Worm (Caenorhabditis elegans) whole organism, L1 larva: ENCODE measurements around the gene Y104H12D.2.

ENCODE experiments used
- C16A3.4 ChIP-seq: fragments of 150-350 bp; optimal IDR thresholded peaks from 2 replicates; lab custom pipeline; 2014; ENCODE audit warnings: missing biosample characterization, missing genetic modification characterization
- F16B12.6 ChIP-seq: fragments of 150-350 bp; optimal IDR thresholded peaks from 2 replicates; lab custom pipeline; 2014; ENCODE audit warnings: missing biosample characterization, missing genetic modification characterization
- alr-1 ChIP-seq: fragments of 200-800 bp; sonication (Bioruptor generic); optimal IDR thresholded peaks from 2 replicates; lab custom pipeline; 2018; ENCODE audit warnings: borderline replicate concordance, mild to moderate bottlenecking, missing genetic modification characterization, missing compliant biosample characterization
- aly-2 ChIP-seq: fragments of 150-350 bp; optimal IDR thresholded peaks from 2 replicates; lab custom pipeline; 2014; ENCODE audit warnings: missing biosample characterization, missing genetic modification characterization
- ama-1 ChIP-seq: fragments of 150-350 bp; optimal IDR thresholded peaks from 2 replicates; lab custom pipeline; 2014
- blmp-1 ChIP-seq: fragments of 150-350 bp; optimal IDR thresholded peaks from 2 replicates; lab custom pipeline; 2014; ENCODE audit warnings: missing biosample characterization, missing genetic modification characterization
- ceh-63 ChIP-seq: fragments of 200-800 bp; sonication (Bioruptor generic); optimal IDR thresholded peaks from 2 replicates; lab custom pipeline; 2018; ENCODE audit warnings: mild to moderate bottlenecking, missing genetic modification characterization, missing compliant biosample characterization
- ceh-8 ChIP-seq: fragments of 200-800 bp; sonication (Bioruptor generic); optimal IDR thresholded peaks from 2 replicates; lab custom pipeline; 2018; ENCODE audit warnings: mild to moderate bottlenecking, missing genetic modification characterization, moderate library complexity, missing compliant biosample characterization
- ceh-82 ChIP-seq, 3 experiments: fragments of 150-350 bp in 1 of 3; sonication (generic microtip) in 2 of 3; optimal IDR thresholded peaks; 2 replicates each; lab custom pipeline; 2014 to 2017; ENCODE audit warnings: missing biosample characterization in 3 of 3, missing genetic modification characterization in 3 of 3
- ceh-88 ChIP-seq: fragments of 200-800 bp; sonication (Bioruptor generic); IDR thresholded peaks from 2 replicates; pipeline ENCODE4 v1.3.6; 2022; ENCODE audit warnings: missing genetic modification characterization, missing compliant biosample characterization
- ces-1 ChIP-seq: fragments of 150-350 bp; optimal IDR thresholded peaks from 2 replicates; lab custom pipeline; 2014; ENCODE audit warnings: missing biosample characterization, missing genetic modification reagents, missing genetic modification characterization
- dsc-1 ChIP-seq: sonication (generic microtip); optimal IDR thresholded peaks from 2 replicates; lab custom pipeline; 2016; ENCODE audit warnings: mild to moderate bottlenecking, missing genetic modification characterization, missing compliant biosample characterization
- efl-1 ChIP-seq, 4 experiments: fragments of 150-350 bp; optimal IDR thresholded peaks in 3 of 4; peaks in 1 of 4; 1 replicate in 1 of 4; 2 replicates in 3 of 4; lab custom pipeline; 2014; ENCODE audit warnings: missing biosample characterization in 2 of 4, missing genetic modification characterization in 2 of 4, missing genetic modification reagents in 2 of 4
- elt-2 ChIP-seq: sonication (generic microtip); optimal IDR thresholded peaks from 2 replicates; lab custom pipeline; 2016; ENCODE audit warnings: missing genetic modification characterization, mild to moderate bottlenecking, inconsistent platforms, missing compliant biosample characterization, missing genetic modification reagents
- elt-3 ChIP-seq, 6 experiments: fragments of 150-350 bp in 1 of 6; sonication (generic microtip); optimal IDR thresholded peaks; 2 replicates each; lab custom pipeline; 2017 to 2018; ENCODE audit warnings: missing biosample characterization in 6 of 6, missing genetic modification characterization in 6 of 6, inconsistent platforms in 1 of 6
- ets-5 ChIP-seq: fragments of 200-800 bp; sonication (Bioruptor generic); IDR thresholded peaks from 2 replicates; pipeline ENCODE4 v1.3.6; 2022; ENCODE audit warnings: missing genetic modification characterization, missing compliant biosample characterization
- grh-1 ChIP-seq: fragments of 200-800 bp; sonication (Bioruptor generic); IDR thresholded peaks from 2 replicates; pipeline ENCODE4 v1.3.6; 2022; ENCODE audit warnings: missing genetic modification reagents, missing genetic modification characterization, missing compliant biosample characterization
- hpl-2 ChIP-seq: fragments of 150-350 bp; optimal IDR thresholded peaks from 2 replicates; lab custom pipeline; 2014; ENCODE audit warnings: missing biosample characterization, missing genetic modification reagents, missing genetic modification characterization
- isw-1 ChIP-seq: fragments of 200-800 bp; sonication (Bioruptor generic); IDR thresholded peaks from 2 replicates; pipeline ENCODE4 v1.3.6; 2022; ENCODE audit warnings: missing genetic modification characterization, missing compliant biosample characterization
- lin-14 ChIP-seq: fragments of 200-800 bp; sonication (Bioruptor generic); optimal IDR thresholded peaks from 2 replicates; lab custom pipeline; 2018; ENCODE audit warnings: mild to moderate bottlenecking, missing genetic modification characterization, moderate library complexity, missing compliant biosample characterization
- lin-15B ChIP-seq: fragments of 150-350 bp; sonication (generic microtip); optimal IDR thresholded peaks from 3 replicates; lab custom pipeline; 2014; ENCODE audit warnings: missing biosample characterization, missing genetic modification characterization
- mab-9 ChIP-seq: fragments of 200-800 bp; sonication (Bioruptor generic); IDR thresholded peaks from 2 replicates; pipeline ENCODE4 v1.3.6; 2022; ENCODE audit warnings: missing genetic modification reagents, missing genetic modification characterization, missing compliant biosample characterization
- mef-2 ChIP-seq: fragments of 150-350 bp; optimal IDR thresholded peaks from 2 replicates; lab custom pipeline; 2014; ENCODE audit warnings: missing biosample characterization, missing genetic modification characterization
- mep-1 ChIP-seq: fragments of 150-350 bp; optimal IDR thresholded peaks from 2 replicates; lab custom pipeline; 2014; ENCODE audit warnings: missing biosample characterization, missing genetic modification characterization
- nhr-19 ChIP-seq: fragments of 200-800 bp; sonication (Bioruptor generic); conservative IDR thresholded peaks from 2 replicates; pipeline ENCODE4 v1.3.6; 2022; ENCODE audit warnings: missing genetic modification characterization, missing compliant biosample characterization
- nhr-84 ChIP-seq: sonication (generic microtip); optimal IDR thresholded peaks from 2 replicates; lab custom pipeline; 2017; ENCODE audit warnings: missing biosample characterization, missing genetic modification characterization
- nhr-85 ChIP-seq: sonication (generic microtip); peaks from one replicate; lab custom pipeline; 2016; ENCODE audit warnings: missing genetic modification characterization, inconsistent platforms, missing compliant biosample characterization
- nhr-90 ChIP-seq: sonication (generic microtip); optimal IDR thresholded peaks from 2 replicates; lab custom pipeline; 2016; ENCODE audit warnings: mild to moderate bottlenecking, missing genetic modification characterization, missing compliant biosample characterization; ENCODE audit not compliant: poor library complexity
- pqm-1 ChIP-seq: sonication (generic microtip); optimal IDR thresholded peaks from 3 replicates; lab custom pipeline; 2017; ENCODE audit warnings: missing biosample characterization, missing genetic modification characterization
- skn-1 ChIP-seq: fragments of 150-350 bp; optimal IDR thresholded peaks from 2 replicates; lab custom pipeline; 2014; ENCODE audit warnings: missing biosample characterization, missing genetic modification characterization
- snu-23 ChIP-seq: sonication (generic microtip); optimal IDR thresholded peaks from 2 replicates; lab custom pipeline; 2016; ENCODE audit warnings: missing genetic modification characterization, missing compliant biosample characterization
- sox-4 ChIP-seq: sonication (generic microtip); optimal IDR thresholded peaks from 2 replicates; lab custom pipeline; 2016; ENCODE audit warnings: missing genetic modification characterization, missing compliant biosample characterization
- sup-37 ChIP-seq: fragments of 200-800 bp; sonication (Bioruptor generic); optimal IDR thresholded peaks from 2 replicates; lab custom pipeline; 2018; ENCODE audit warnings: mild to moderate bottlenecking, missing genetic modification characterization, missing compliant biosample characterization
- tlp-1 ChIP-seq: fragments of 150-350 bp; optimal IDR thresholded peaks from 2 replicates; lab custom pipeline; 2014; ENCODE audit warnings: missing biosample characterization, missing genetic modification characterization
- unc-130 ChIP-seq: fragments of 150-350 bp; optimal IDR thresholded peaks from 2 replicates; lab custom pipeline; 2017; ENCODE audit warnings: missing biosample characterization, missing genetic modification characterization, inconsistent platforms
- unc-30 ChIP-seq: sonication (generic microtip); optimal IDR thresholded peaks from 2 replicates; lab custom pipeline; 2017; ENCODE audit warnings: missing biosample characterization, missing genetic modification characterization
- unc-62 ChIP-seq: fragments of 150-350 bp; optimal IDR thresholded peaks from 2 replicates; lab custom pipeline; 2014; ENCODE audit warnings: missing biosample characterization, missing genetic modification reagents, missing genetic modification characterization
- unc-86 ChIP-seq: sonication (generic microtip); optimal IDR thresholded peaks from 2 replicates; lab custom pipeline; 2016; ENCODE audit warnings: missing genetic modification characterization, missing compliant biosample characterization
- unc-98 ChIP-seq: fragments of 200-800 bp; sonication (Bioruptor generic); IDR thresholded peaks from 2 replicates; pipeline ENCODE4 v1.3.6; 2022; ENCODE audit warnings: missing genetic modification characterization, missing compliant biosample characterization
- zip-4 ChIP-seq: fragments of 200-800 bp; sonication (Bioruptor generic); optimal IDR thresholded peaks from 2 replicates; lab custom pipeline; 2018; ENCODE audit warnings: mild to moderate bottlenecking, missing genetic modification characterization, moderate library complexity, missing compliant biosample characterization
- ztf-11 ChIP-seq, 2 experiments: sonication (generic microtip); optimal IDR thresholded peaks; 2 replicates each; lab custom pipeline; 2016 to 2017; ENCODE audit warnings: missing genetic modification characterization in 2 of 2, missing biosample characterization in 1 of 2, missing compliant biosample characterization in 1 of 2
- ztf-4 ChIP-seq: fragments of 150-350 bp; optimal IDR thresholded peaks from 2 replicates; lab custom pipeline; 2014; ENCODE audit warnings: missing biosample characterization, missing genetic modification characterization

The Y104H12D.2 gene

ce11 chrIV:1136658-1137057, 41.2 kb upstream of the Y104H12D.2 start, which contains the start of gene C44B12.6:
C44B12.6 (minus strand) TSS chrIV:1136758.
- TF ChIP-seq nhr-84, result no peak
- no peak for TF ChIP-seq lin-14
- no peak for TF ChIP-seq ets-5 (GFP tag; lab: Robert Waterston, UW)
- TF ChIP-seq C16A3.4 (tag; lab: Kevin White, UChicago), result no peak
- no peak for TF ChIP-seq pqm-1 (tag; lab: Kevin White, UChicago)
- no peak for TF ChIP-seq unc-86
- TF ChIP-seq zip-4 (GFP tag; lab: Kevin White, UChicago), result no peak
- no peak for TF ChIP-seq nhr-90 (tag; lab: Kevin White, UChicago)
- no peak for TF ChIP-seq unc-130 (tag; lab: Kevin White, UChicago)
- TF ChIP-seq mab-9 (GFP tag; lab: Robert Waterston, UW), result no peak
- no peak for TF ChIP-seq nhr-19 (GFP tag; lab: Robert Waterston, UW)
- TF ChIP-seq unc-30 (tag; lab: Kevin White, UChicago), result no peak
- no peak for TF ChIP-seq mef-2 (tag; lab: Kevin White, UChicago)
- TF ChIP-seq unc-62, result no peak

ce11 chrIV:1147594-1147993, 30.2 kb upstream of the Y104H12D.2 start:
- peak; percentile 11 for TF ChIP-seq nhr-85
- TF ChIP-seq mep-1 (tag; lab: Kevin White, UChicago), result no peak
- TF ChIP-seq efl-1 (optimal IDR thresholded peaks at IDR 0.05; lab: Kevin White, UChicago), result no peak
- TF ChIP-seq efl-1 (GFP tag; optimal IDR thresholded peaks at IDR 0.05 in 1 of 2; lab: Kevin White, UChicago), result peak in 1 of 2 experiments; percentile 69
- peak; percentile 84 for TF ChIP-seq elt-2 (tag; lab: Kevin White, UChicago)
- TF ChIP-seq hpl-2, result no peak
- TF ChIP-seq tlp-1, result peak; percentile 57

ce11 chrIV:1148425-1149151, 29.2 kb upstream of the Y104H12D.2 start:
- TF ChIP-seq ceh-82 (tag; optimal IDR thresholded peaks at IDR 0.05; lab: Kevin White, UChicago), result no peak
- TF ChIP-seq nhr-85, result peak; percentile 56
- TF ChIP-seq elt-2 (tag; lab: Kevin White, UChicago), result peak; percentile 56
- TF ChIP-seq efl-1 (optimal IDR thresholded peaks at IDR 0.05; lab: Kevin White, UChicago), result no peak
- TF ChIP-seq efl-1 (GFP tag; optimal IDR thresholded peaks at IDR 0.05 in 1 of 2; lab: Kevin White, UChicago), result peak in 1 of 2 experiments; percentile 41
- no peak for TF ChIP-seq aly-2
- peak in 1 of 6 experiments; percentile 10 for TF ChIP-seq elt-3 (tag; optimal IDR thresholded peaks at IDR 0.05; lab: Kevin White, UChicago)
- TF ChIP-seq pqm-1 (tag; lab: Kevin White, UChicago), result peak; percentile 31
- TF ChIP-seq, all 84 proteins: peak for 5

ce11 chrIV:1155206-1155605, 22.6 kb upstream of the Y104H12D.2 start:
- TF ChIP-seq nhr-85, result peak; percentile 94
- peak; percentile 16 for TF ChIP-seq snu-23
- no peak for TF ChIP-seq mef-2 (tag; lab: Kevin White, UChicago)
- TF ChIP-seq F16B12.6, result no peak
- no peak for TF ChIP-seq lin-14
- TF ChIP-seq isw-1 (GFP tag; lab: Robert Waterston, UW), result no peak
- peak; percentile 15 for TF ChIP-seq blmp-1 (tag; lab: Kevin White, UChicago)
- TF ChIP-seq ceh-63, result no peak
- no peak for TF ChIP-seq ama-1 (lab: Kevin White, UChicago)
- TF ChIP-seq grh-1 (GFP tag; lab: Robert Waterston, UW), result peak; percentile 75
- TF ChIP-seq elt-3 (tag; optimal IDR thresholded peaks at IDR 0.05; lab: Kevin White, UChicago), result peak in 1 of 6 experiments; percentile 52
- no peak for TF ChIP-seq skn-1 (tag; lab: Kevin White, UChicago)

- TF ChIP-seq sup-37 (GFP tag; lab: Kevin White, UChicago), result no peak
- TF ChIP-seq F16B12.6, result no peak
- TF ChIP-seq unc-62, result no peak
- TF ChIP-seq ceh-8, result no peak
- no peak for TF ChIP-seq sox-4 (tag; lab: Kevin White, UChicago)
- no peak for TF ChIP-seq unc-98 (GFP tag; lab: Robert Waterston, UW)
- TF ChIP-seq nhr-84, result no peak
- TF ChIP-seq alr-1 (tag; lab: Kevin White, UChicago), result no peak
- no peak for TF ChIP-seq lin-15B (tag; lab: Kevin White, UChicago)
- no peak for TF ChIP-seq ztf-11 (tag; optimal IDR thresholded peaks at IDR 0.05; lab: Kevin White, UChicago)
- TF ChIP-seq unc-130 (tag; lab: Kevin White, UChicago), result no peak
- no peak for TF ChIP-seq ceh-88 (GFP tag; lab: Robert Waterston, UW)
- no peak for TF ChIP-seq elt-2 (tag; lab: Kevin White, UChicago)
- TF ChIP-seq ztf-4, result no peak
- TF ChIP-seq ces-1, result no peak
- TF ChIP-seq dsc-1 (tag; lab: Kevin White, UChicago), result no peak
Observed at ce11 chrIV:1157928-1158327, 19.9 kb upstream of the Y104H12D.2 start, which contains the start of gene C50A2.3. C50A2.3 (minus strand) TSS chrIV:1158028.
